Worm (Caenorhabditis elegans) whole organism, L3 larva: Measurements from ENCODE around the gene C13A2.7.

ENCODE experiments used
- aly-2 ChIP-seq: fragments of 150-350 bp; optimal IDR thresholded peaks from 2 replicates; lab custom pipeline; 2014; ENCODE audit warnings: missing biosample characterization, missing genetic modification characterization
- eor-1 ChIP-seq, 2 experiments: fragments of 150-350 bp; optimal IDR thresholded peaks; 2 replicates each; lab custom pipeline; 2014 to 2018; ENCODE audit warnings: missing biosample characterization in 2 of 2, missing genetic modification characterization in 2 of 2
- nhr-11 ChIP-seq: fragments of 150-350 bp; optimal IDR thresholded peaks from 2 replicates; lab custom pipeline; 2014; ENCODE audit warnings: missing biosample characterization, missing genetic modification characterization
- nhr-28 ChIP-seq: fragments of 150-350 bp; optimal IDR thresholded peaks from 2 replicates; lab custom pipeline; 2014; ENCODE audit warnings: missing biosample characterization, missing genetic modification characterization
- nhr-67 ChIP-seq: fragments of 150-350 bp; optimal IDR thresholded peaks from 2 replicates; lab custom pipeline; 2014; ENCODE audit warnings: missing biosample characterization, missing genetic modification characterization
- pha-4 ChIP-seq: fragments of 150-350 bp; optimal IDR thresholded peaks from 2 replicates; lab custom pipeline; 2014; ENCODE audit warnings: missing biosample characterization, missing genetic modification reagents, missing genetic modification characterization
- zag-1 ChIP-seq: fragments of 150-350 bp; optimal IDR thresholded peaks from 2 replicates; lab custom pipeline; 2014; ENCODE audit warnings: missing biosample characterization, missing genetic modification characterization
- ztf-11 ChIP-seq: fragments of 150-350 bp; optimal IDR thresholded peaks from 2 replicates; lab custom pipeline; 2014; ENCODE audit warnings: missing biosample characterization, missing genetic modification characterization

- TF ChIP-seq ztf-11 (no peak), eor-1 (tag; optimal IDR thresholded peaks at IDR 0.05; lab: Kevin White, UChicago) (no peak), nhr-11 (tag; lab: Kevin White, UChicago) (no peak), aly-2 (no peak), nhr-67 (tag; lab: Kevin White, UChicago) (no peak), pha-4 (tag; lab: Kevin White, UChicago) (no peak), zag-1 (no peak), nhr-28 (tag; lab: Kevin White, UChicago) (no peak)
Observed at ce11 chrV:7295270-7295669, 29.1 kb downstream of the C13A2.7 start, which contains the start of gene F07G11.4.
